Worm (Caenorhabditis elegans) whole organism, L1 larva: Measurements from ENCODE around the gene srz-72.

ENCODE experiments used
- ama-1 ChIP-seq: fragments of 150-350 bp; optimal IDR thresholded peaks from 2 replicates; lab custom pipeline; 2014
- blmp-1 ChIP-seq: fragments of 150-350 bp; optimal IDR thresholded peaks from 2 replicates; lab custom pipeline; 2014; ENCODE audit warnings: missing biosample characterization, missing genetic modification characterization
- ces-1 ChIP-seq: fragments of 150-350 bp; optimal IDR thresholded peaks from 2 replicates; lab custom pipeline; 2014; ENCODE audit warnings: missing biosample characterization, missing genetic modification reagents, missing genetic modification characterization
- nhr-12 ChIP-seq: sonication (generic microtip); optimal IDR thresholded peaks from 2 replicates; lab custom pipeline; 2017; ENCODE audit warnings: missing biosample characterization, missing genetic modification characterization
- snpc-4 ChIP-seq: fragments of 150-350 bp; optimal IDR thresholded peaks from 2 replicates; lab custom pipeline; 2014; ENCODE audit warnings: missing biosample characterization, missing genetic modification characterization
- unc-30 ChIP-seq: sonication (generic microtip); optimal IDR thresholded peaks from 2 replicates; lab custom pipeline; 2017; ENCODE audit warnings: missing biosample characterization, missing genetic modification characterization

ce11 chrIV:16333121-16333520, 34.2 kb downstream of the srz-72 start:
- TF ChIP-seq blmp-1 (no peak), unc-30 (tag; lab: Kevin White, UChicago) (no peak), ces-1 (GFP tag; lab: Kevin White, UChicago) (no peak), snpc-4 (no peak), nhr-12 (no peak), ama-1 (no peak)
